Worm (Caenorhabditis elegans) whole organism, L4 larva: ENCODE data around the gene F13D11.3.

ENCODE experiments used
- F10B5.3 ChIP-seq: sonication (generic microtip); optimal IDR thresholded peaks from 2 replicates; lab custom pipeline; 2016; ENCODE audit warnings: mild to moderate bottlenecking, missing genetic modification characterization, missing compliant biosample characterization
- F26F4.8 ChIP-seq: fragments of 200-800 bp; sonication (Bioruptor generic); conservative IDR thresholded peaks from 2 replicates; pipeline ENCODE4 v1.3.6; 2022; ENCODE audit warnings: missing genetic modification characterization, missing compliant biosample characterization
- F49E8.2 ChIP-seq: sonication (generic microtip); optimal IDR thresholded peaks from 2 replicates; lab custom pipeline; 2016; ENCODE audit warnings: missing compliant biosample characterization, mild to moderate bottlenecking, missing genetic modification characterization, borderline replicate concordance
- R02D3.7 ChIP-seq: fragments of 150-350 bp; sonication (generic microtip); optimal IDR thresholded peaks from 3 replicates; lab custom pipeline; 2014; ENCODE audit warnings: missing biosample characterization, missing genetic modification characterization
- T26A8.4 ChIP-seq: fragments of 200-800 bp; sonication (Bioruptor generic); IDR thresholded peaks from 2 replicates; pipeline ENCODE4 v1.3.6; 2022; ENCODE audit warnings: missing genetic modification characterization, missing compliant biosample characterization
- ZK337.2 ChIP-seq: fragments of 200-800 bp; sonication (Bioruptor generic); IDR thresholded peaks from 2 replicates; pipeline ENCODE4 v1.3.6; 2022; ENCODE audit warnings: missing genetic modification reagents, missing genetic modification characterization, missing compliant biosample characterization
- ZK546.5 ChIP-seq, 2 experiments: sonication (generic microtip); optimal IDR thresholded peaks; 2 replicates each; lab custom pipeline; 2017; ENCODE audit warnings: missing biosample characterization in 2 of 2, missing genetic modification characterization in 2 of 2
- aha-1 ChIP-seq: fragments of 150-350 bp; peaks from one replicate; lab custom pipeline; 2014; ENCODE audit warnings: missing biosample characterization, missing genetic modification characterization
- arid-1 ChIP-seq: fragments of 200-800 bp; sonication (Bioruptor generic); conservative IDR thresholded peaks from 2 replicates; pipeline ENCODE4 v1.3.6; 2022; ENCODE audit warnings: missing genetic modification reagents, missing genetic modification characterization, missing compliant biosample characterization
- ceh-28 ChIP-seq: fragments of 150-350 bp; optimal IDR thresholded peaks from 2 replicates; lab custom pipeline; 2014; ENCODE audit warnings: missing biosample characterization, missing genetic modification reagents, missing genetic modification characterization
- ceh-44 ChIP-seq: fragments of 200-800 bp; sonication (Bioruptor generic); IDR thresholded peaks from 2 replicates; pipeline ENCODE4 v1.3.6; 2022; ENCODE audit warnings: missing genetic modification reagents, missing genetic modification characterization, missing compliant biosample characterization
- ces-1 ChIP-seq: fragments of 150-350 bp; sonication (generic microtip); optimal IDR thresholded peaks from 4 replicates; lab custom pipeline; 2014; ENCODE audit warnings: missing biosample characterization, missing genetic modification reagents, missing genetic modification characterization
- cey-2 ChIP-seq: sonication (generic microtip); optimal IDR thresholded peaks from 3 replicates; lab custom pipeline; 2017; ENCODE audit warnings: missing genetic modification characterization, mild to moderate bottlenecking, missing compliant biosample characterization, antibody characterized with exemption, borderline replicate concordance; ENCODE audit not compliant: insufficient read depth
- ctbp-1 ChIP-seq: fragments of 200-800 bp; sonication (Bioruptor generic); IDR thresholded peaks from 2 replicates; pipeline ENCODE4 v1.3.6; 2022; ENCODE audit warnings: missing genetic modification reagents, missing genetic modification characterization, missing compliant biosample characterization
- daf-16 ChIP-seq, 3 experiments: sonication (generic microtip); optimal IDR thresholded peaks; 2 replicates each; lab custom pipeline; 2016 to 2017; ENCODE audit warnings: missing genetic modification characterization in 3 of 3, missing genetic modification reagents in 3 of 3, mild to moderate bottlenecking in 2 of 3, missing compliant biosample characterization in 2 of 3, missing biosample characterization in 1 of 3, moderate library complexity in 1 of 3
- daf-8 ChIP-seq: fragments of 200-800 bp; sonication (Bioruptor generic); IDR thresholded peaks from 2 replicates; pipeline ENCODE4 v1.3.6; 2022; ENCODE audit warnings: missing genetic modification characterization, missing compliant biosample characterization
- dmd-9 ChIP-seq: fragments of 200-800 bp; sonication (Bioruptor generic); IDR thresholded peaks from 2 replicates; pipeline ENCODE4 v1.3.6; 2022; ENCODE audit warnings: missing genetic modification reagents, missing genetic modification characterization, missing compliant biosample characterization
- dpl-1 ChIP-seq: fragments of 150-350 bp; optimal IDR thresholded peaks from 2 replicates; lab custom pipeline; 2014; ENCODE audit warnings: missing biosample characterization, missing genetic modification reagents, missing genetic modification characterization
- fkh-10 ChIP-seq: fragments of 150-350 bp; optimal IDR thresholded peaks from 2 replicates; lab custom pipeline; 2014; ENCODE audit warnings: missing biosample characterization, missing genetic modification reagents, missing genetic modification characterization
- gei-8 ChIP-seq: fragments of 200-800 bp; sonication (Bioruptor generic); optimal IDR thresholded peaks from 2 replicates; lab custom pipeline; 2018; ENCODE audit warnings: mild to moderate bottlenecking, missing genetic modification characterization, missing compliant biosample characterization
- hlh-11 ChIP-seq: fragments of 200-800 bp; sonication (Bioruptor generic); optimal IDR thresholded peaks from 2 replicates; lab custom pipeline; 2018; ENCODE audit warnings: mild to moderate bottlenecking, missing genetic modification characterization, missing compliant biosample characterization
- lin-1 ChIP-seq: fragments of 200-800 bp; sonication (Bioruptor generic); IDR thresholded peaks from 2 replicates; pipeline ENCODE4 v1.3.6; 2022; ENCODE audit warnings: missing genetic modification reagents, missing genetic modification characterization, missing compliant biosample characterization
- lin-13 ChIP-seq: fragments of 150-350 bp; optimal IDR thresholded peaks from 2 replicates; lab custom pipeline; 2014; ENCODE audit warnings: missing biosample characterization, missing genetic modification reagents, missing genetic modification characterization
- lin-15B ChIP-seq: fragments of 150-350 bp; sonication (generic microtip); optimal IDR thresholded peaks from 3 replicates; lab custom pipeline; 2014; ENCODE audit warnings: missing biosample characterization, missing genetic modification characterization
- lin-29 ChIP-seq: fragments of 200-800 bp; sonication (Bioruptor generic); IDR thresholded peaks from 2 replicates; pipeline ENCODE4 v1.3.6; 2022; ENCODE audit warnings: missing genetic modification reagents, missing genetic modification characterization, missing compliant biosample characterization
- lin-38 ChIP-seq: fragments of 200-800 bp; sonication (Bioruptor generic); IDR thresholded peaks from 2 replicates; pipeline ENCODE4 v1.3.6; 2022; ENCODE audit warnings: missing genetic modification reagents, missing genetic modification characterization, missing compliant biosample characterization
- lin-39 ChIP-seq: fragments of 150-350 bp; optimal IDR thresholded peaks from 2 replicates; lab custom pipeline; 2014; ENCODE audit warnings: missing biosample characterization, missing genetic modification reagents, missing genetic modification characterization
- lsy-2 ChIP-seq, 2 experiments: fragments of 150-350 bp in 1 of 2; sonication (generic microtip) in 1 of 2; optimal IDR thresholded peaks; 2 replicates each; lab custom pipeline; 2014 to 2017; ENCODE audit warnings: missing biosample characterization in 2 of 2, missing genetic modification characterization in 2 of 2
- madf-9 ChIP-seq: fragments of 200-800 bp; sonication (Bioruptor generic); conservative IDR thresholded peaks from 2 replicates; pipeline ENCODE4 v1.3.6; 2022; ENCODE audit warnings: missing genetic modification reagents, missing genetic modification characterization, missing compliant biosample characterization
- mdl-1 ChIP-seq, 2 experiments: fragments of 150-350 bp in 1 of 2; sonication (generic microtip) in 1 of 2; optimal IDR thresholded peaks; 2 replicates each; lab custom pipeline; 2014 to 2017; ENCODE audit warnings: missing biosample characterization in 2 of 2, missing genetic modification characterization in 2 of 2
- mep-1 ChIP-seq: fragments of 150-350 bp; sonication (generic microtip); optimal IDR thresholded peaks from 3 replicates; lab custom pipeline; 2014; ENCODE audit warnings: missing biosample characterization, missing genetic modification characterization
- mxl-3 ChIP-seq: fragments of 200-800 bp; sonication (Bioruptor generic); optimal IDR thresholded peaks from 2 replicates; lab custom pipeline; 2018; ENCODE audit warnings: mild to moderate bottlenecking, missing genetic modification characterization, missing compliant biosample characterization
- nhr-237 ChIP-seq: sonication (generic microtip); optimal IDR thresholded peaks from 2 replicates; lab custom pipeline; 2017; ENCODE audit warnings: missing biosample characterization, missing genetic modification characterization
- nhr-41 ChIP-seq: fragments of 200-800 bp; sonication (Bioruptor generic); IDR thresholded peaks from 2 replicates; pipeline ENCODE4 v1.3.6; 2022; ENCODE audit warnings: missing genetic modification reagents, missing genetic modification characterization, missing compliant biosample characterization
- nhr-42 ChIP-seq: fragments of 200-800 bp; sonication (Bioruptor generic); IDR thresholded peaks from 2 replicates; pipeline ENCODE4 v1.3.6; 2022; ENCODE audit warnings: missing genetic modification characterization, missing compliant biosample characterization
- nhr-76 ChIP-seq: fragments of 150-350 bp; optimal IDR thresholded peaks from 2 replicates; lab custom pipeline; 2014; ENCODE audit warnings: missing biosample characterization, missing genetic modification characterization
- nhr-77 ChIP-seq: fragments of 150-350 bp; optimal IDR thresholded peaks from 2 replicates; lab custom pipeline; 2014; ENCODE audit warnings: missing biosample characterization, missing genetic modification characterization
- php-3 ChIP-seq: fragments of 200-800 bp; sonication (Bioruptor generic); IDR thresholded peaks from 2 replicates; pipeline ENCODE4 v1.3.6; 2022; ENCODE audit warnings: missing genetic modification reagents, missing genetic modification characterization, missing compliant biosample characterization
- pqm-1 ChIP-seq: sonication (generic microtip); optimal IDR thresholded peaks from 2 replicates; lab custom pipeline; 2017; ENCODE audit warnings: missing biosample characterization, missing genetic modification characterization
- sdz-12 ChIP-seq: fragments of 200-800 bp; sonication (Bioruptor generic); optimal IDR thresholded peaks from 2 replicates; lab custom pipeline; 2018; ENCODE audit warnings: mild to moderate bottlenecking, missing genetic modification characterization, missing compliant biosample characterization
- set-16 ChIP-seq: fragments of 200-800 bp; sonication (Bioruptor generic); IDR thresholded peaks from 2 replicates; pipeline ENCODE4 v1.3.6; 2022; ENCODE audit warnings: missing genetic modification reagents, missing genetic modification characterization, missing compliant biosample characterization
- skn-1 ChIP-seq: fragments of 150-350 bp; optimal IDR thresholded peaks from 2 replicates; lab custom pipeline; 2014; ENCODE audit warnings: missing biosample characterization, missing genetic modification characterization
- tra-1 ChIP-seq: fragments of 200-800 bp; sonication (Bioruptor generic); IDR thresholded peaks from 2 replicates; pipeline ENCODE4 v1.3.6; 2022; ENCODE audit warnings: missing genetic modification reagents, missing genetic modification characterization, missing compliant biosample characterization
- unc-130 ChIP-seq: sonication (generic microtip); optimal IDR thresholded peaks from 2 replicates; lab custom pipeline; 2016; ENCODE audit warnings: missing genetic modification reagents, missing genetic modification characterization, missing compliant biosample characterization
- unc-39 ChIP-seq: sonication (generic microtip); optimal IDR thresholded peaks from 2 replicates; lab custom pipeline; 2017; ENCODE audit warnings: missing biosample characterization, missing genetic modification characterization
- unc-62 ChIP-seq, 3 experiments: fragments of 150-350 bp in 1 of 3; sonication (generic microtip); optimal IDR thresholded peaks in 2 of 3; peaks in 1 of 3; 1 replicate in 1 of 3; 2 replicates in 2 of 3; lab custom pipeline; 2014 to 2017; ENCODE audit warnings: missing biosample characterization in 3 of 3, missing genetic modification characterization in 3 of 3, missing genetic modification reagents in 3 of 3, missing genotype in 1 of 3
- vab-7 ChIP-seq: fragments of 200-800 bp; sonication (Bioruptor generic); IDR thresholded peaks from 2 replicates; pipeline ENCODE4 v1.3.6; 2022; ENCODE audit warnings: missing genetic modification reagents, missing genetic modification characterization, missing compliant biosample characterization
- zag-1 ChIP-seq: fragments of 150-350 bp; optimal IDR thresholded peaks from 2 replicates; lab custom pipeline; 2014; ENCODE audit warnings: missing biosample characterization, missing genetic modification characterization
- zfp-2 ChIP-seq: sonication (generic microtip); optimal IDR thresholded peaks from 2 replicates; lab custom pipeline; 2016; ENCODE audit warnings: mild to moderate bottlenecking, missing genetic modification characterization, missing compliant biosample characterization
- ztf-11 ChIP-seq: fragments of 150-350 bp; optimal IDR thresholded peaks from 2 replicates; lab custom pipeline; 2014; ENCODE audit warnings: missing biosample characterization, missing genetic modification characterization
- ztf-7 ChIP-seq: fragments of 150-350 bp; optimal IDR thresholded peaks from 2 replicates; lab custom pipeline; 2014; ENCODE audit warnings: missing biosample characterization, missing genetic modification characterization

F13D11.3 gene

ce11 chrX:5763904-5764303 is 41.8 kb downstream of the F13D11.3 start:
- TF ChIP-seq vab-7 = 0 out of 2 replicates have a peak, but pooled peaks have one; percentile 23
- no peak for TF ChIP-seq gei-8 (GFP tag; lab: Kevin White, UChicago)
- no peak for TF ChIP-seq ceh-44 (GFP tag; lab: Robert Waterston, UW)
- TF ChIP-seq nhr-76 = no peak
- no peak for TF ChIP-seq mxl-3
- no peak for TF ChIP-seq lin-29 (GFP tag; lab: Robert Waterston, UW)
- TF ChIP-seq daf-8 (GFP tag; lab: Robert Waterston, UW) = no peak
- peak; percentile 76 for TF ChIP-seq hlh-11 (tag; lab: Kevin White, UChicago)
- TF ChIP-seq pqm-1 (tag; lab: Kevin White, UChicago) = no peak
- no peak for TF ChIP-seq ztf-11 (tag; lab: Kevin White, UChicago)
- TF ChIP-seq lin-15B (tag; lab: Kevin White, UChicago) = no peak
- peak; percentile 3; the same call in 1 of the 2 replicates for TF ChIP-seq set-16 (GFP tag; lab: Robert Waterston, UW)
- TF ChIP-seq nhr-237 (tag; lab: Kevin White, UChicago) = no peak
- TF ChIP-seq mep-1 = peak; percentile 75
- TF ChIP-seq R02D3.7 (tag; lab: Kevin White, UChicago) = no peak
- TF ChIP-seq dpl-1 (GFP tag; lab: Kevin White, UChicago) = no peak
- no peak for TF ChIP-seq unc-130
- no peak for TF ChIP-seq zfp-2
- TF ChIP-seq zag-1 (tag; lab: Kevin White, UChicago) = no peak
- peak; percentile 96 for TF ChIP-seq aha-1 (tag; lab: Kevin White, UChicago)
- TF ChIP-seq arid-1 (GFP tag; lab: Robert Waterston, UW) = no peak
- no peak for TF ChIP-seq cey-2 (tag; lab: Kevin White, UChicago)
- 0 out of 2 replicates have a peak, but pooled peaks have one; percentile 36 for TF ChIP-seq T26A8.4 (GFP tag; lab: Robert Waterston, UW)
- 0 out of 2 replicates have a peak, but pooled peaks have one; percentile 49 for TF ChIP-seq php-3 (GFP tag; lab: Robert Waterston, UW)
- TF ChIP-seq fkh-10 (GFP tag; lab: Kevin White, UChicago) = no peak
- TF ChIP-seq nhr-41 (GFP tag; lab: Robert Waterston, UW) = no peak
- peak; percentile 57; the same call in 1 of the 2 replicates for TF ChIP-seq lin-38 (GFP tag; lab: Robert Waterston, UW)
- TF ChIP-seq lin-13 (GFP tag; lab: Kevin White, UChicago) = no peak
- no peak for TF ChIP-seq madf-9 (GFP tag; lab: Robert Waterston, UW)
- TF ChIP-seq mdl-1 (tag; optimal IDR thresholded peaks at IDR 0.05; lab: Kevin White, UChicago) = peak in 1 of 2 experiments; percentile 76
- TF ChIP-seq F49E8.2 (tag; lab: Kevin White, UChicago) = no peak
- no peak for TF ChIP-seq nhr-42 (GFP tag; lab: Robert Waterston, UW)
- peak in 1 of 2 experiments; percentile 56 for TF ChIP-seq daf-16 (GFP tag; optimal IDR thresholded peaks at IDR 0.05; lab: Kevin White, UChicago)
- TF ChIP-seq daf-16 (tag; optimal IDR thresholded peaks at IDR 0.05; lab: Kevin White, UChicago) = peak; percentile 86
- TF ChIP-seq ztf-7 (tag; lab: Kevin White, UChicago) = no peak
- no peak for TF ChIP-seq ZK337.2
- TF ChIP-seq ctbp-1 (GFP tag; lab: Robert Waterston, UW) = peak; percentile 54; the same call in 1 of the 2 replicates
- no peak for TF ChIP-seq ceh-28 (tag; lab: Kevin White, UChicago)
- peak in 1 of 2 experiments; percentile 28 for TF ChIP-seq unc-62 (GFP tag; optimal IDR thresholded peaks at IDR 0.05 in 1 of 2; lab: Kevin White, UChicago)
- no peak for TF ChIP-seq unc-62 (tag; optimal IDR thresholded peaks at IDR 0.05; lab: Kevin White, UChicago)
- no peak for TF ChIP-seq lin-39 (tag; lab: Kevin White, UChicago)
- TF ChIP-seq dmd-9 (GFP tag; lab: Robert Waterston, UW) = no peak
- TF ChIP-seq tra-1 = no peak; the same call in 1 of the 2 replicates
- TF ChIP-seq ZK546.5 (tag; optimal IDR thresholded peaks at IDR 0.05; lab: Kevin White, UChicago) = no peak
- TF ChIP-seq F10B5.3 (tag; lab: Kevin White, UChicago) = no peak
- TF ChIP-seq F26F4.8 (GFP tag; lab: Robert Waterston, UW) = no peak
- TF ChIP-seq ces-1 (GFP tag; lab: Kevin White, UChicago) = no peak
- TF ChIP-seq lin-1 (GFP tag; lab: Robert Waterston, UW) = no peak
- no peak for TF ChIP-seq unc-39
- TF ChIP-seq sdz-12 (GFP tag; lab: Kevin White, UChicago) = no peak
- TF ChIP-seq nhr-77 (tag; lab: Kevin White, UChicago) = peak; percentile 9
- TF ChIP-seq lsy-2 (tag; optimal IDR thresholded peaks at IDR 0.05; lab: Kevin White, UChicago) = peak in 1 of 2 experiments; percentile 35
- TF ChIP-seq skn-1 (tag; lab: Kevin White, UChicago) = no peak
